Worm (Caenorhabditis elegans): ENCODE data around the gene gcy-9.

ce11 chrX:11351856-11352255, 14.2 kb upstream of the gcy-9 start, which contains the start of gene pgp-3:
- TF ChIP-seq unc-62 (GFP tag; optimal IDR thresholded peaks at IDR 0.05), result no peak
- TF ChIP-seq ztf-11 (tag; optimal IDR thresholded peaks at IDR 0.05), result no peak
- TF ChIP-seq lin-39 (tag; optimal IDR thresholded peaks at IDR 0.05), result no peak
- TF ChIP-seq ama-1 (optimal IDR thresholded peaks at IDR 0.05), result no peak
- TF ChIP-seq nhr-23 (tag; optimal IDR thresholded peaks at IDR 0.05), result no peak
- no peak for TF ChIP-seq nhr-237 (tag; optimal IDR thresholded peaks at IDR 0.05)
- no peak for TF ChIP-seq pqm-1 (tag; optimal IDR thresholded peaks at IDR 0.05)
- TF ChIP-seq nhr-77 (tag; optimal IDR thresholded peaks at IDR 0.05), result no peak
- no peak for TF ChIP-seq ceh-28 (tag; optimal IDR thresholded peaks at IDR 0.05)
- TF ChIP-seq nhr-12 (tag; optimal IDR thresholded peaks at IDR 0.05), result no peak
